Fruit fly (Drosophila melanogaster): ENCODE data around the gene Dyro.
A peak's percentile ranks its signal among the peaks of the same experiment; 100 is the strongest.

Gene Dyro

dm6 chr3L:11260737-11261455, 34.8 kb downstream of the Dyro start (continued):
- no peak for TF ChIP-seq CG18599 (GFP tag; optimal IDR thresholded peaks at IDR 0.05)
- TF ChIP-seq CG16779 (GFP tag; IDR thresholded peaks at IDR 0.05), result no peak
- TF ChIP-seq tgo (GFP tag; IDR thresholded peaks at IDR 0.05), result peak; percentile 87
- no peak for TF ChIP-seq Tbp (GFP tag; optimal IDR thresholded peaks at IDR 0.05)
- no peak for TF ChIP-seq prd (optimal IDR thresholded peaks at IDR 0.05)
- TF ChIP-seq prd (GFP tag; IDR thresholded peaks at IDR 0.05), result peak; percentile 95
- no peak for TF ChIP-seq Hand (GFP tag; optimal IDR thresholded peaks at IDR 0.05)
- peak; percentile 72 for TF ChIP-seq wdn (GFP tag; IDR thresholded peaks at IDR 0.05)
- TF ChIP-seq sna (GFP tag; IDR thresholded peaks at IDR 0.05; ENCODE audit: partially characterized antibody), result no peak
- TF ChIP-seq Rfx (GFP tag; IDR thresholded peaks at IDR 0.05), result peak; percentile 85
- peak; percentile 85 for TF ChIP-seq HLH3B (GFP tag; IDR thresholded peaks at IDR 0.05)
- no peak for TF ChIP-seq Neu2 (GFP tag; optimal IDR thresholded peaks at IDR 0.05; ENCODE audit: borderline replicate concordance)
- TF ChIP-seq trem (tag; optimal IDR thresholded peaks at IDR 0.05), result peak; percentile 59
- peak; percentile 71 for TF ChIP-seq Abd-B (GFP tag; optimal IDR thresholded peaks at IDR 0.05)
- TF ChIP-seq CG12155 (GFP tag; optimal IDR thresholded peaks at IDR 0.05), result peak; percentile 37
- TF ChIP-seq CG11247 (GFP tag; IDR thresholded peaks at IDR 0.05), result peak; percentile 80
- TF ChIP-seq Fer2 (tag; optimal IDR thresholded peaks at IDR 0.05), result peak; percentile 5
- peak; percentile 25; the same call in 1 of the 2 replicates for TF ChIP-seq NFAT (GFP tag; IDR thresholded peaks at IDR 0.05)
- TF ChIP-seq CG4424 (GFP tag; optimal IDR thresholded peaks at IDR 0.05), result peak; percentile 53
- TF ChIP-seq shn (GFP tag; optimal IDR thresholded peaks at IDR 0.05), result no peak
- no peak for TF ChIP-seq stwl (tag; optimal IDR thresholded peaks at IDR 0.05)
- TF ChIP-seq inv (GFP tag; IDR thresholded peaks at IDR 0.05; ENCODE audit: partially characterized antibody), result no peak
- no peak for TF ChIP-seq ash1 (GFP tag; optimal IDR thresholded peaks at IDR 0.05)
- TF ChIP-seq fru (optimal IDR thresholded peaks at IDR 0.05), result no peak
- peak; percentile 63 for TF ChIP-seq chm (GFP tag; IDR thresholded peaks at IDR 0.05)
- no peak for TF ChIP-seq CG12071 (GFP tag; optimal IDR thresholded peaks at IDR 0.05)
- TF ChIP-seq BEAF-32 (GFP tag; optimal IDR thresholded peaks at IDR 0.05), result no peak
- peak; percentile 63 for TF ChIP-seq CG6689 (GFP tag; IDR thresholded peaks at IDR 0.05)
- no peak for TF ChIP-seq CG3065 (GFP tag; optimal IDR thresholded peaks at IDR 0.05)
- TF ChIP-seq hb (GFP tag; IDR thresholded peaks at IDR 0.05; ENCODE audit: partially characterized antibody), result no peak
- TF ChIP-seq pho (GFP tag; optimal IDR thresholded peaks at IDR 0.05), result no peak
- TF ChIP-seq HLH54F (GFP tag; optimal IDR thresholded peaks at IDR 0.05), result no peak
- peak; percentile 70 for TF ChIP-seq CG32532 (GFP tag; IDR thresholded peaks at IDR 0.05)
- TF ChIP-seq jigr1 (GFP tag; IDR thresholded peaks at IDR 0.05), result peak; percentile 56; the same call in 1 of the 3 replicates
- TF ChIP-seq Lim3 (GFP tag; IDR thresholded peaks at IDR 0.05), result no peak
- no peak for TF ChIP-seq CG3407 (GFP tag; optimal IDR thresholded peaks at IDR 0.05)
- TF ChIP-seq CG6272 (GFP tag; IDR thresholded peaks at IDR 0.05), result peak; percentile 65
- peak; percentile 68 for TF ChIP-seq Hmr (GFP tag; optimal IDR thresholded peaks at IDR 0.05)
- TF ChIP-seq CG15514 (GFP tag; optimal IDR thresholded peaks at IDR 0.05), result no peak
- TF ChIP-seq dati (GFP tag; IDR thresholded peaks at IDR 0.05), result peak; percentile 31; the same call in 1 of the 2 replicates
- TF ChIP-seq E2f1 (GFP tag; IDR thresholded peaks at IDR 0.05), result peak; percentile 84
- no peak for TF ChIP-seq ham (GFP tag; IDR thresholded peaks at IDR 0.05)
- peak; percentile 3 for TF ChIP-seq CG8944 (GFP tag; optimal IDR thresholded peaks at IDR 0.05)
- no peak for TF ChIP-seq CG13287 (GFP tag; IDR thresholded peaks at IDR 0.05; ENCODE audit: partially characterized antibody)
- TF ChIP-seq amos (GFP tag; IDR thresholded peaks at IDR 0.05; ENCODE audit: partially characterized antibody), result no peak
- TF ChIP-seq CG4707 (GFP tag; optimal IDR thresholded peaks at IDR 0.05), result no peak
- no peak for TF ChIP-seq Nf-YC (tag; optimal IDR thresholded peaks at IDR 0.05)
- TF ChIP-seq Vsx1 (GFP tag; optimal IDR thresholded peaks at IDR 0.05), result peak; percentile 45
- TF ChIP-seq CG1792 (GFP tag; optimal IDR thresholded peaks at IDR 0.05), result no peak
- TF ChIP-seq NC2α (GFP tag; optimal IDR thresholded peaks at IDR 0.05), result no peak
- no peak for TF ChIP-seq crol (GFP tag; IDR thresholded peaks at IDR 0.05)

All from whole organism, embryonic.